Worm (Caenorhabditis elegans): ENCODE results near the gene F54E7.6.

DNA sequence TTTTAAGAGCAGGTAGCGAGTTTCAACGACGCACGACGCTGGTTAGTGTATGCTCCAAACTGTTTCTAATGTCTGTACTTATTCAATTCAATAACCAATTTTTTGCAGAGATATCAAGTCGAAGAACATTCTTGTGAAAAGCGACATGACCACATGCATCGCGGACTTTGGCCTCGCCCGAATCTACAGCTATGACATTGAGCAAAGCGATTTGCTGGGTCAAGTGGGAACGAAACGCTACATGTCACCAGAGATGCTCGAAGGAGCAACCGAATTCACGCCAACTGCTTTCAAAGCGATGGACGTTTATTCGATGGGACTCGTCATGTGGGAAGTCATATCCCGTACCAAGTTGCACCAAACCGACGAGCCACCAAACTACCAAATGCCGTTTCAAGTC is 30.5 kb downstream of the F54E7.6 start:
- TF ChIP-seq mab-5 (tag; optimal IDR thresholded peaks at IDR 0.05), result no peak
- no peak for TF ChIP-seq unc-39 (tag; optimal IDR thresholded peaks at IDR 0.05)
- TF ChIP-seq unc-62 (GFP tag; optimal IDR thresholded peaks at IDR 0.05), result no peak
- TF ChIP-seq mep-1 (tag; optimal IDR thresholded peaks at IDR 0.05), result no peak
- no peak for TF ChIP-seq ztf-11 (tag; optimal IDR thresholded peaks at IDR 0.05)
- TF ChIP-seq nhr-12 (tag; optimal IDR thresholded peaks at IDR 0.05), result no peak
- no peak for TF ChIP-seq hlh-1 (tag; optimal IDR thresholded peaks at IDR 0.05)
